Worm (Caenorhabditis elegans): ENCODE results near the gene elpc-4.
A peak's percentile ranks its signal among the peaks of the same experiment; 100 is the strongest.

Gene elpc-4

ce11 chrIV:7982024-7982576 is 34.7 kb upstream of the elpc-4 start, which contains the start of gene arf-5:
TSS of gene arf-5 (plus strand) at chrIV:7982526.
- no peak for TF ChIP-seq elt-1 (tag; optimal IDR thresholded peaks at IDR 0.05)
- peak; percentile 52 for TF ChIP-seq unc-55 (GFP tag; optimal IDR thresholded peaks at IDR 0.05)
- TF ChIP-seq crh-2 (tag; optimal IDR thresholded peaks at IDR 0.05) = peak; percentile 73
- TF ChIP-seq nhr-10 (tag; optimal IDR thresholded peaks at IDR 0.05) = no peak
- TF ChIP-seq mdl-1 (tag; optimal IDR thresholded peaks at IDR 0.05) = peak in 1 of 2 experiments; percentile 36
- no peak for TF ChIP-seq skn-1 (tag; optimal IDR thresholded peaks at IDR 0.05)
- TF ChIP-seq unc-39 (tag; optimal IDR thresholded peaks at IDR 0.05) = no peak
- peak; percentile 9 for TF ChIP-seq lin-11 (tag; optimal IDR thresholded peaks at IDR 0.05)
- peak; percentile 37 for TF ChIP-seq lin-13 (GFP tag; optimal IDR thresholded peaks at IDR 0.05)
- TF ChIP-seq lsy-2 (tag; optimal IDR thresholded peaks at IDR 0.05) = peak in 1 of 2 experiments; percentile 74
- peak; percentile 42 for TF ChIP-seq nhr-129 (tag; optimal IDR thresholded peaks at IDR 0.05)
- TF ChIP-seq C34F6.9 (tag; optimal IDR thresholded peaks at IDR 0.05) = peak; percentile 48

DNA sequence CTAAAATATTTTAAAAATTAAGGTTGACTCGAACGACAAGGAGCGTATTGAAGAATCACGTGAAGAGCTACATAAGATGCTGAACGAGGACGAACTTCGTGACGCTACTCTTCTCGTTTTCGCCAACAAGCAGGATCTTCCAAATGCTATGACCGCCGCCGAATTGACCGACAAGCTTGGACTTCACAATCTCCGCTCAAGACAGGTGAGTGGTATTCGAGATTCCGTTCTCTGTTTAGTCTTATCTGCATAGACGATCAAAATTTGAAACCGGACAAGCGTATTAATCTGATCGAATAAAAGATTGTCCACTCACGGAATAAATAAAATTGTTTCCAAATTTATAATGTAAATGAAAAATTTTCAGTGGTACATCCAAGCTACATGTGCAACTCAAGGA is 33.8 kb upstream of the elpc-4 start:
- TF ChIP-seq peb-1 (tag; optimal IDR thresholded peaks at IDR 0.05) (no peak), crh-2 (tag; optimal IDR thresholded peaks at IDR 0.05) (no peak), nhr-129 (tag; optimal IDR thresholded peaks at IDR 0.05) (no peak), sma-9 (GFP tag; optimal IDR thresholded peaks at IDR 0.05) (peak; percentile 4), sma-9 (tag; optimal IDR thresholded peaks at IDR 0.05) (no peak), nhr-23 (tag; optimal IDR thresholded peaks at IDR 0.05) (no peak), nhr-12 (tag; optimal IDR thresholded peaks at IDR 0.05) (no peak), unc-62 (GFP tag; optimal IDR thresholded peaks at IDR 0.05) (no peak), elt-1 (tag; optimal IDR thresholded peaks at IDR 0.05) (peak; percentile 4), mdl-1 (tag; optimal IDR thresholded peaks at IDR 0.05) (no peak), ama-1 (optimal IDR thresholded peaks at IDR 0.05) (no peak)

DNA sequence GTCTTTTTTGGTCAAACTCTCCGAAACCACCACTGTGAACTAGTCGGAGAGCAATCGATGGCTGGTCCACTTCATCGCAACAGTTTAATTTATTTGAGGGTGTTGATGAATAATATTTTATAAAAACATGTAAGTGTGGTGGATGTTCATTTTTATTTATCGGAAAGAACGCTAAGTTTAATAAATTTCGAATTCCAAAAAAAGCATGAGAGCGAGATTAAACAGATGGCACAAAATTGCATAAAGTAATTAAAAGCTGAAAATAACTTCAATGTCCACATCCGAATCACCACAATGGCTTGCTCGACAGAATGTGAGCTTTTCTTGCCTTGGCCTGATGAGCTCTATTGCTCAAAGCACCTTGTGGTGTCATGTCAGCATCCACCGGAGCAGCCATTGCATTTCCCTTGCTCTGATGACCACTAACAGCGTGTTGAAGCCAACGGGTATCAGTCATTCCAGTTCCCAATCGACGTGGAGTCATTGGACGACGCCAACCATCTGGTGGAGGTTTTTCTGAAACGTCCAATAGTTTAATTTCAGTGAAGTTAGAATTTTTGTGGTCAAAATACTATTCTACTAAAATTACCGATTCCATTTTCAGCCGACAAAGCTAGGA is 33.0 kb upstream of the elpc-4 start:
- TF ChIP-seq nhr-25 (tag; optimal IDR thresholded peaks at IDR 0.05) = peak; percentile 8
- no peak for TF ChIP-seq peb-1 (tag; optimal IDR thresholded peaks at IDR 0.05)
- no peak for TF ChIP-seq mdl-1 (tag; optimal IDR thresholded peaks at IDR 0.05)
- TF ChIP-seq ceh-82 (tag; optimal IDR thresholded peaks at IDR 0.05) = no peak
- TF ChIP-seq elt-3 (tag; optimal IDR thresholded peaks at IDR 0.05) = no peak
- no peak for TF ChIP-seq nhr-10 (tag; optimal IDR thresholded peaks at IDR 0.05)
- TF ChIP-seq ceh-16 (tag; optimal IDR thresholded peaks at IDR 0.05) = no peak
- no peak for TF ChIP-seq blmp-1 (tag; optimal IDR thresholded peaks at IDR 0.05; ENCODE audit: insufficient read depth)
- no peak for TF ChIP-seq alr-1 (tag; optimal IDR thresholded peaks at IDR 0.05)
- TF ChIP-seq lin-11 (tag; optimal IDR thresholded peaks at IDR 0.05) = no peak
- no peak for TF ChIP-seq ZK546.5 (tag; optimal IDR thresholded peaks at IDR 0.05)
- no peak for TF ChIP-seq skn-1 (tag; optimal IDR thresholded peaks at IDR 0.05)
- TF ChIP-seq unc-62 (GFP tag; optimal IDR thresholded peaks at IDR 0.05) = no peak
- peak; percentile 19 for TF ChIP-seq nhr-129 (tag; optimal IDR thresholded peaks at IDR 0.05)

DNA sequence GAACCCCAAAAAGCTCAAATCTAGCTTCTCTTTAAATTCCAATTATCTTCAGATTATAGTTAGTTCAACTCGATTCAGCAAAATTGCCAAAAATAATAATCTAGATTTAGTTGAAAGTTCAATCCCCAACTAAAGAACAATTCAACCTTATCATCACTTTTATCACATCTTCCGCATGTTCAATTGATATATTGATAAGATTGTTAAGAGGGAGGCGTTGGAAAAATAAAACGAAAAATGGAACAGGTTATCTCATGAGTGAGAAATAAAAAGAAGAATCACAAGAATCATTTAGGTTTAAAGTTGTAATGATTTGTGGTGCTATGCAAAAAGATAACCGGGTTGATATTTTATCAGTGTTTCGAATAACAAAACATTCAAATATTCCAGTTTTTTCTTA is 31.1 kb upstream of the elpc-4 start:
- peak; percentile 68 for TF ChIP-seq fos-1 (tag; optimal IDR thresholded peaks at IDR 0.05)
- TF ChIP-seq nhr-6 (tag; optimal IDR thresholded peaks at IDR 0.05) = no peak
- peak; percentile 42 for TF ChIP-seq nhr-21 (tag; optimal IDR thresholded peaks at IDR 0.05)
- TF ChIP-seq mbf-1 (tag; optimal IDR thresholded peaks at IDR 0.05) = no peak
- no peak for TF ChIP-seq aly-2 (tag; optimal IDR thresholded peaks at IDR 0.05)
- TF ChIP-seq elt-3 (tag; optimal IDR thresholded peaks at IDR 0.05) = no peak
- peak; percentile 14 for TF ChIP-seq blmp-1 (tag; optimal IDR thresholded peaks at IDR 0.05; ENCODE audit: insufficient read depth)
- TF ChIP-seq nhr-25 (tag; optimal IDR thresholded peaks at IDR 0.05) = peak; percentile 57

DNA sequence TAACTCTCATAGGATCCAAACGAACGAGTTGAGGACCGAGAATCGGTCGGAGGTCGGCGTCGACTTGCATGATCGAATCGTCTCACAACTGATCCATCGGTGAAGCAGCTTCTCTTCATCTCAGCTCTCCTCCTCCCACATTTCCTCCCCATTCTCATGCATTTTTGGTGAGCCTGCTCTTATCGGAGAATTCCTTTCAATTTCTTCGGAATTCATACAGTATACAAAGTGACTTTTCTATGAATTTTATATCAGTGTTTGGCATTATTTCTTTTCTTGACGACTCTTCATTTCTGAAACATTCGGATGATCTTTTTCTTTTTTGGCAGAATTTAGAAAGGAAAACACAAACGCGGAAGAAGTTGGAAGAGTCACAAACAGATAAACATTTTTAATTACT is 29.7 kb upstream of the elpc-4 start, which contains the start of gene mec-17:
Gene mec-17, minus strand, starts transcription at position 101 of the 400 bp plus-strand sequence.
- peak; percentile 45 for TF ChIP-seq unc-55 (GFP tag; optimal IDR thresholded peaks at IDR 0.05)
- TF ChIP-seq nhr-12 (tag; optimal IDR thresholded peaks at IDR 0.05) = no peak

ce11 chrIV:7988385-7988784 is 28.4 kb upstream of the elpc-4 start, which contains the start of gene col-115:
TSS of gene col-115 (plus strand) at chrIV:7988685.
- no peak for TF ChIP-seq crh-2 (tag; optimal IDR thresholded peaks at IDR 0.05)
- TF ChIP-seq unc-39 (tag; optimal IDR thresholded peaks at IDR 0.05) = no peak
- no peak for TF ChIP-seq unc-62 (GFP tag; optimal IDR thresholded peaks at IDR 0.05)
- TF ChIP-seq mdl-1 (tag; optimal IDR thresholded peaks at IDR 0.05) = no peak
- no peak for TF ChIP-seq nhr-23 (tag; optimal IDR thresholded peaks at IDR 0.05)
- no peak for TF ChIP-seq nhr-77 (tag; optimal IDR thresholded peaks at IDR 0.05)
- no peak for TF ChIP-seq R02D3.7 (tag; optimal IDR thresholded peaks at IDR 0.05)
- no peak for TF ChIP-seq elt-3 (tag; optimal IDR thresholded peaks at IDR 0.05)
- no peak for TF ChIP-seq ztf-1 (GFP tag; conservative IDR thresholded peaks at IDR 0.05)
- TF ChIP-seq dmd-4 (tag; optimal IDR thresholded peaks at IDR 0.05) = no peak
- no peak for TF ChIP-seq lsy-2 (tag; optimal IDR thresholded peaks at IDR 0.05)
- no peak for TF ChIP-seq lin-13 (GFP tag; optimal IDR thresholded peaks at IDR 0.05)
- TF ChIP-seq aly-2 (tag; optimal IDR thresholded peaks at IDR 0.05) = no peak
- no peak for TF ChIP-seq blmp-1 (tag; optimal IDR thresholded peaks at IDR 0.05; ENCODE audit: insufficient read depth)
- no peak for TF ChIP-seq ama-1 (optimal IDR thresholded peaks at IDR 0.05)
- TF ChIP-seq ZK546.5 (tag; optimal IDR thresholded peaks at IDR 0.05) = no peak
- TF ChIP-seq elt-1 (tag; optimal IDR thresholded peaks at IDR 0.05) = no peak
- TF ChIP-seq nhr-11 (tag; optimal IDR thresholded peaks at IDR 0.05) = no peak
- no peak for TF ChIP-seq nhr-12 (tag; optimal IDR thresholded peaks at IDR 0.05)
- no peak for TF ChIP-seq sma-9 (GFP tag; optimal IDR thresholded peaks at IDR 0.05)
- TF ChIP-seq sma-9 (tag; optimal IDR thresholded peaks at IDR 0.05) = no peak
